Worm (Caenorhabditis elegans) whole organism, L1 larva: ENCODE measurements around the gene B0244.7.

Experiments
- dsc-1 ChIP-seq: sonication (generic microtip); optimal IDR thresholded peaks from 2 replicates; lab custom pipeline; 2016; ENCODE audit warnings: mild to moderate bottlenecking, missing genetic modification characterization, missing compliant biosample characterization
- lin-15B ChIP-seq: fragments of 150-350 bp; sonication (generic microtip); optimal IDR thresholded peaks from 3 replicates; lab custom pipeline; 2014; ENCODE audit warnings: missing biosample characterization, missing genetic modification characterization
- nhr-12 ChIP-seq: sonication (generic microtip); optimal IDR thresholded peaks from 2 replicates; lab custom pipeline; 2017; ENCODE audit warnings: missing biosample characterization, missing genetic modification characterization
- nhr-237 ChIP-seq: fragments of 150-350 bp; optimal IDR thresholded peaks from 2 replicates; lab custom pipeline; 2014; ENCODE audit warnings: missing biosample characterization, missing genetic modification characterization
- nhr-76 ChIP-seq: sonication (generic microtip); optimal IDR thresholded peaks from 2 replicates; lab custom pipeline; 2017; ENCODE audit warnings: missing biosample characterization, missing genetic modification characterization
- snpc-4 ChIP-seq: fragments of 150-350 bp; optimal IDR thresholded peaks from 2 replicates; lab custom pipeline; 2014; ENCODE audit warnings: missing biosample characterization, missing genetic modification characterization
- unc-86 ChIP-seq: sonication (generic microtip); optimal IDR thresholded peaks from 2 replicates; lab custom pipeline; 2016; ENCODE audit warnings: missing genetic modification characterization, missing compliant biosample characterization
- ztf-4 ChIP-seq: fragments of 150-350 bp; optimal IDR thresholded peaks from 2 replicates; lab custom pipeline; 2014; ENCODE audit warnings: missing biosample characterization, missing genetic modification characterization

DNA sequence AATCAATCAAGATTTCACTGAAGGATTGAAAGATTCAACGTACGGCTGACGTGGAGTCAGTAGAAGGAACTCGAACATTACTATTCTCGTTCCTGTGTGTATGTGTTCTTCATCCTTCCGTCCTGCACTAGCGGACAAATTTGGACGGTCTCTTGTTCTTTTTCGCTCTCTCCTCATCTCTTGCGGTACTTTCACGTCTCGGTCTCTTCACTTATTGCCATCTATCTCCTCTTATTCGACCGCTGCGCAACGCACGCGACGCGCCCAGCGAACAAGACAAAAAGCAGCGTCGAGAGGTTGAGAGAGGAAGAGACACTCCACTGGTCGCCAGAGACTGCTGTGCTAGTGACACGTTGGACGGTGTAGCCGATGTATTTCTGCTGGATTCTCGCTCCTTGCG is 15.8 kb upstream of the B0244.7 start:
- TF ChIP-seq dsc-1 (tag; lab: Kevin White, UChicago) (peak; percentile 30), nhr-12 (tag; lab: Kevin White, UChicago) (no peak), unc-86 (tag; lab: Kevin White, UChicago) (peak; percentile 35), lin-15B (tag; lab: Kevin White, UChicago) (peak; percentile 24), nhr-237 (tag; lab: Kevin White, UChicago) (no peak), ztf-4 (tag; lab: Kevin White, UChicago) (no peak), nhr-76 (tag; lab: Kevin White, UChicago) (no peak), snpc-4 (tag; lab: Kevin White, UChicago) (peak; percentile 31)
